Worm (Caenorhabditis elegans) whole organism, young adult: ENCODE measurements around the gene rad-54.L2.
A peak's percentile ranks its signal among the peaks of the same experiment; 100 is the strongest.

Experiments
- B0019.2 ChIP-seq: fragments of 200-800 bp; sonication (Bioruptor generic); conservative IDR thresholded peaks from 2 replicates; pipeline ENCODE4 v1.3.6; 2022; ENCODE audit warnings: missing genetic modification reagents, missing genetic modification characterization, missing compliant biosample characterization
- C06A6.2 ChIP-seq: fragments of 200-800 bp; sonication (Bioruptor generic); conservative IDR thresholded peaks from 2 replicates; pipeline ENCODE4 v1.3.6; 2022; ENCODE audit warnings: missing genetic modification characterization, missing compliant biosample characterization
- F37B4.10 ChIP-seq: fragments of 200-800 bp; sonication (Bioruptor generic); IDR thresholded peaks from 2 replicates; pipeline ENCODE4 v1.3.6; 2022; ENCODE audit warnings: missing genetic modification characterization, missing compliant biosample characterization
- F57C9.4 ChIP-seq: sonication (generic microtip); optimal IDR thresholded peaks from 2 replicates; lab custom pipeline; 2017; ENCODE audit warnings: mild to moderate bottlenecking, missing genetic modification characterization, missing compliant biosample characterization
- T07F8.4 ChIP-seq: sonication (generic microtip); optimal IDR thresholded peaks from 2 replicates; lab custom pipeline; 2016; ENCODE audit warnings: mild to moderate bottlenecking, missing genetic modification characterization, moderate library complexity, missing compliant biosample characterization
- Y53F4B.3 ChIP-seq: fragments of 200-800 bp; sonication (Bioruptor generic); IDR thresholded peaks from 2 replicates; pipeline ENCODE4 v1.3.6; 2022; ENCODE audit warnings: missing genetic modification reagents, missing genetic modification characterization, missing compliant biosample characterization
- Y67H2A.10 ChIP-seq: fragments of 200-800 bp; sonication (Bioruptor generic); conservative IDR thresholded peaks from 2 replicates; pipeline ENCODE4 v1.3.6; 2022; ENCODE audit warnings: missing genetic modification reagents, missing genetic modification characterization, missing compliant biosample characterization
- Y95B8A.8 ChIP-seq: fragments of 200-800 bp; sonication (Bioruptor generic); IDR thresholded peaks from 2 replicates; pipeline ENCODE4 v1.3.6; 2022; ENCODE audit warnings: missing genetic modification reagents, missing genetic modification characterization, missing compliant biosample characterization
- ama-1 ChIP-seq, 3 experiments: fragments of 150-350 bp in 1 of 3; sonication (generic microtip) in 2 of 3; optimal IDR thresholded peaks; 2 replicates each; lab custom pipeline; 2014 to 2018; ENCODE audit warnings: missing biosample characterization in 2 of 3, missing genetic modification characterization in 2 of 3, missing genetic modification reagents in 2 of 3
- aptf-2 ChIP-seq: fragments of 200-800 bp; sonication (Bioruptor generic); conservative IDR thresholded peaks from 2 replicates; pipeline ENCODE4 v1.3.6; 2022; ENCODE audit warnings: missing genetic modification reagents, missing genetic modification characterization, missing compliant biosample characterization
- atf-7 ChIP-seq: sonication (generic microtip); optimal IDR thresholded peaks from 2 replicates; lab custom pipeline; 2017; ENCODE audit warnings: mild to moderate bottlenecking, missing genetic modification characterization, missing compliant biosample characterization
- attf-3 ChIP-seq: fragments of 200-800 bp; sonication (Bioruptor generic); conservative IDR thresholded peaks from 2 replicates; pipeline ENCODE4 v1.3.6; 2022; ENCODE audit warnings: missing genetic modification reagents, missing genetic modification characterization, missing compliant biosample characterization
- bed-2 ChIP-seq: fragments of 200-800 bp; sonication (Bioruptor generic); IDR thresholded peaks from 2 replicates; pipeline ENCODE4 v1.3.6; 2022; ENCODE audit warnings: missing genetic modification reagents, missing genetic modification characterization, missing compliant biosample characterization
- cebp-1 ChIP-seq, 2 experiments: fragments of 200-800 bp in 1 of 2; sonication (Bioruptor generic) in 1 of 2; sonication (generic microtip) in 1 of 2; IDR thresholded peaks in 1 of 2; optimal IDR thresholded peaks in 1 of 2; 2 replicates each; pipeline versions ENCODE4 v1.3.6 to Lab custom; 2017 to 2022; ENCODE audit warnings: missing compliant biosample characterization in 2 of 2, missing genetic modification characterization in 2 of 2, mild to moderate bottlenecking in 1 of 2, missing genetic modification reagents in 1 of 2, moderate library complexity in 1 of 2
- cebp-2 ChIP-seq: fragments of 200-800 bp; sonication (Bioruptor generic); IDR thresholded peaks from 2 replicates; pipeline ENCODE4 v1.3.6; 2022; ENCODE audit warnings: missing genetic modification characterization, missing compliant biosample characterization
- chd-7 ChIP-seq: sonication (generic microtip); optimal IDR thresholded peaks from 2 replicates; lab custom pipeline; 2016; ENCODE audit warnings: mild to moderate bottlenecking, missing genetic modification characterization, moderate library complexity, missing compliant biosample characterization
- dox-1 ChIP-seq: fragments of 200-800 bp; sonication (Bioruptor generic); IDR thresholded peaks from 2 replicates; pipeline ENCODE4 v1.3.6; 2022; ENCODE audit warnings: missing genetic modification reagents, missing genetic modification characterization, missing compliant biosample characterization
- efl-1 ChIP-seq: fragments of 150-350 bp; optimal IDR thresholded peaks from 2 replicates; lab custom pipeline; 2014; ENCODE audit warnings: missing biosample characterization, missing genetic modification reagents, missing genetic modification characterization
- egl-18 ChIP-seq: fragments of 200-800 bp; sonication (Bioruptor generic); IDR thresholded peaks from 2 replicates; pipeline ENCODE4 v1.3.6; 2022; ENCODE audit warnings: missing genetic modification reagents, missing genetic modification characterization, missing compliant biosample characterization
- egrh-3 ChIP-seq: fragments of 200-800 bp; sonication (Bioruptor generic); IDR thresholded peaks from 2 replicates; pipeline ENCODE4 v1.3.6; 2022; ENCODE audit warnings: missing genetic modification reagents, missing genetic modification characterization, missing compliant biosample characterization
- ekl-4 ChIP-seq: fragments of 200-800 bp; sonication (Bioruptor generic); IDR thresholded peaks from 2 replicates; pipeline ENCODE4 v1.3.6; 2022; ENCODE audit warnings: missing genetic modification reagents, missing genetic modification characterization, missing compliant biosample characterization
- fkh-3 ChIP-seq: sonication (generic microtip); optimal IDR thresholded peaks from 2 replicates; lab custom pipeline; 2016; ENCODE audit warnings: mild to moderate bottlenecking, missing genetic modification characterization, missing compliant biosample characterization
- hlh-26 ChIP-seq: fragments of 200-800 bp; sonication (Bioruptor generic); conservative IDR thresholded peaks from 2 replicates; pipeline ENCODE4 v1.3.6; 2022; ENCODE audit warnings: missing genetic modification reagents, missing genetic modification characterization, missing compliant biosample characterization
- lag-1 ChIP-seq: fragments of 200-800 bp; sonication (Bioruptor generic); IDR thresholded peaks from 2 replicates; pipeline ENCODE4 v1.3.6; 2022; ENCODE audit warnings: missing genetic modification reagents, missing genetic modification characterization, missing compliant biosample characterization
- let-526 ChIP-seq: fragments of 200-800 bp; sonication (Bioruptor generic); IDR thresholded peaks from 2 replicates; pipeline ENCODE4 v1.3.6; 2022; ENCODE audit warnings: missing genetic modification reagents, missing genetic modification characterization, missing compliant biosample characterization
- lin-26 ChIP-seq: fragments of 200-800 bp; sonication (Bioruptor generic); IDR thresholded peaks from 2 replicates; pipeline ENCODE4 v1.3.6; 2022; ENCODE audit warnings: missing genetic modification reagents, missing genetic modification characterization, missing compliant biosample characterization
- lin-35 ChIP-seq, 3 experiments: fragments of 150-350 bp in 2 of 3; sonication (generic microtip) in 1 of 3; optimal IDR thresholded peaks; 2 replicates each; lab custom pipeline; 2014 to 2018; ENCODE audit warnings: missing biosample characterization in 3 of 3, missing genetic modification characterization in 3 of 3, missing genetic modification reagents in 3 of 3
- lin-54 ChIP-seq: fragments of 200-800 bp; sonication (Bioruptor generic); optimal IDR thresholded peaks from 2 replicates; lab custom pipeline; 2018; ENCODE audit warnings: mild to moderate bottlenecking, missing genetic modification characterization, missing compliant biosample characterization
- madf-10 ChIP-seq: sonication (generic microtip); optimal IDR thresholded peaks from 2 replicates; lab custom pipeline; 2016; ENCODE audit warnings: mild to moderate bottlenecking, missing genetic modification characterization, missing compliant biosample characterization
- madf-8 ChIP-seq: fragments of 200-800 bp; sonication (Bioruptor generic); conservative IDR thresholded peaks from 2 replicates; pipeline ENCODE4 v1.3.6; 2022; ENCODE audit warnings: missing genetic modification reagents, missing genetic modification characterization, missing compliant biosample characterization
- mcd-1 ChIP-seq: fragments of 200-800 bp; sonication (Bioruptor generic); IDR thresholded peaks from 2 replicates; pipeline ENCODE4 v1.3.6; 2022; ENCODE audit warnings: missing genetic modification reagents, missing genetic modification characterization, missing compliant biosample characterization
- nfya-1 ChIP-seq: sonication (generic microtip); optimal IDR thresholded peaks from 2 replicates; lab custom pipeline; 2017; ENCODE audit warnings: antibody characterized with exemption, missing compliant biosample characterization, missing genetic modification characterization, borderline replicate concordance; ENCODE audit not compliant: insufficient read depth
- nhr-120 ChIP-seq: fragments of 200-800 bp; sonication (Bioruptor generic); IDR thresholded peaks from 2 replicates; pipeline ENCODE4 v1.3.6; 2022; ENCODE audit warnings: missing genetic modification characterization, missing compliant biosample characterization
- nhr-179 ChIP-seq: sonication (generic microtip); optimal IDR thresholded peaks from 2 replicates; lab custom pipeline; 2016; ENCODE audit warnings: mild to moderate bottlenecking, missing genetic modification characterization, missing compliant biosample characterization
- nhr-27 ChIP-seq: fragments of 200-800 bp; sonication (Bioruptor generic); optimal IDR thresholded peaks from 2 replicates; lab custom pipeline; 2018; ENCODE audit warnings: mild to moderate bottlenecking, missing genetic modification characterization, moderate library complexity, missing compliant biosample characterization
- rcor-1 ChIP-seq: fragments of 200-800 bp; sonication (Bioruptor generic); IDR thresholded peaks from 2 replicates; pipeline ENCODE4 v1.3.6; 2022; ENCODE audit warnings: missing genetic modification reagents, missing genetic modification characterization, missing compliant biosample characterization
- sea-2 ChIP-seq: fragments of 200-800 bp; sonication (Bioruptor generic); IDR thresholded peaks from 2 replicates; pipeline ENCODE4 v1.3.6; 2022; ENCODE audit warnings: missing genetic modification characterization, missing compliant biosample characterization
- snpc-1.3 ChIP-seq: sonication (generic microtip); optimal IDR thresholded peaks from 2 replicates; lab custom pipeline; 2017; ENCODE audit warnings: missing genetic modification characterization, mild to moderate bottlenecking, missing compliant biosample characterization, antibody characterized with exemption, moderate library complexity, missing genotype, missing genetic modification reagents; ENCODE audit not compliant: insufficient read depth
- snpc-4 ChIP-seq, 5 experiments: fragments of 150-350 bp in 1 of 5; sonication (generic microtip) in 4 of 5; optimal IDR thresholded peaks; 2 replicates each; lab custom pipeline; 2014 to 2018; ENCODE audit warnings: missing genetic modification characterization in 5 of 5, missing biosample characterization in 3 of 5, antibody characterized with exemption in 2 of 5, mild to moderate bottlenecking in 2 of 5, missing compliant biosample characterization in 2 of 5, missing genotype in 2 of 5, moderate library complexity in 2 of 5, missing genetic modification reagents in 1 of 5
- sptf-2 ChIP-seq: fragments of 200-800 bp; sonication (Bioruptor generic); optimal IDR thresholded peaks from 2 replicates; lab custom pipeline; 2018; ENCODE audit warnings: mild to moderate bottlenecking, missing genetic modification characterization, missing compliant biosample characterization
- unc-130 ChIP-seq: sonication (generic microtip); optimal IDR thresholded peaks from 2 replicates; lab custom pipeline; 2016; ENCODE audit warnings: missing genetic modification reagents, missing genetic modification characterization, missing compliant biosample characterization
- zim-3 ChIP-seq: sonication (generic microtip); optimal IDR thresholded peaks from 2 replicates; lab custom pipeline; 2017; ENCODE audit warnings: mild to moderate bottlenecking, missing genetic modification characterization, moderate library complexity, missing compliant biosample characterization
- ztf-18 ChIP-seq: sonication (generic microtip); optimal IDR thresholded peaks from 2 replicates; lab custom pipeline; 2016; ENCODE audit warnings: missing genotype, mild to moderate bottlenecking, missing genetic modification characterization, missing compliant biosample characterization
- ztf-25 ChIP-seq: fragments of 200-800 bp; sonication (Bioruptor generic); IDR thresholded peaks from 2 replicates; pipeline ENCODE4 v1.3.6; 2022; ENCODE audit warnings: missing genetic modification reagents, missing genetic modification characterization, missing compliant biosample characterization
- ztf-26 ChIP-seq: sonication (generic microtip); optimal IDR thresholded peaks from 2 replicates; lab custom pipeline; 2017; ENCODE audit warnings: missing genetic modification characterization, missing compliant biosample characterization
- ztf-6 ChIP-seq: fragments of 200-800 bp; sonication (Bioruptor generic); IDR thresholded peaks from 2 replicates; pipeline ENCODE4 v1.3.6; 2022; ENCODE audit warnings: missing genetic modification reagents, missing genetic modification characterization, missing compliant biosample characterization

Gene rad-54.L2

DNA sequence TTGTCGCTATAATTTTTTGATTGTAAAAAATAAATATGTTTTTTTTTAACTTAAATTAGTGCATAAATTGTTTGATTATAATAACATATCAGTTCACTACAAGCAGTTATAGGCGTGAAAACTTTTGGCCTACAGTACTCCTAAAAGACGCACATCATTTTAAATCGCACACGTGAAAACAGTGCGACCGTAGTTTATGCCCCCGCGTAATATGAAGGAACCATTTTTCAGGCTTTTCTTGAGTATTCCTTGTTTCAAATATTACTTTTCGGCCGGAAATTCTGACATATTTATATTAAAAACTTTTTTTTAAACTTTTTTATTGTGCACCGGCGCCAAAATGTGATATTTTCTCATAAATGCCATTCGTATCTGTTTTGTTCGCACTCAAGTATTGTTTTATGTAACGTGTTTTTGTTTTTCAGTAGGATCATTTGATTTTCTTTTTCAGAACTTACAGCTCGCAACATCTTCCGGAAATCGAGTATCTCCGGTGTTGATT, 5.3 kb upstream of the rad-54.L2 start, which contains the start of gene oma-1 (continued):
- TF ChIP-seq dox-1 (no peak), mcd-1 (GFP tag; lab: Robert Waterston, UW) (no peak), lin-26 (no peak), zim-3 (no peak), nhr-27 (tag; lab: Kevin White, UChicago) (no peak), attf-3 (GFP tag; lab: Robert Waterston, UW) (peak; percentile 56; the same call in 1 of the 2 replicates), ztf-6 (GFP tag; lab: Robert Waterston, UW) (no peak)

- TF ChIP-seq ztf-18 (tag; lab: Kevin White, UChicago) (peak; percentile 92), sea-2 (no peak), atf-7 (peak; percentile 14), let-526 (GFP tag; lab: Robert Waterston, UW) (no peak), madf-8 (GFP tag; lab: Robert Waterston, UW) (no peak), T07F8.4 (tag; lab: Kevin White, UChicago) (no peak), nfya-1 (no peak), rcor-1 (GFP tag; lab: Robert Waterston, UW) (peak; percentile 21; the same call in 1 of the 2 replicates), C06A6.2 (GFP tag; lab: Robert Waterston, UW) (no peak), B0019.2 (GFP tag; lab: Robert Waterston, UW) (no peak), snpc-1.3 (no peak), cebp-2 (GFP tag; lab: Robert Waterston, UW) (no peak), Y67H2A.10 (GFP tag; lab: Robert Waterston, UW) (no peak), cebp-1 (GFP tag; IDR thresholded peaks at IDR 0.05; lab: Robert Waterston, UW) (no peak), cebp-1 (tag; optimal IDR thresholded peaks at IDR 0.05; lab: Kevin White, UChicago) (peak; percentile 43), lin-54 (GFP tag; lab: Kevin White, UChicago) (peak; percentile 85), ztf-25 (GFP tag; lab: Robert Waterston, UW) (no peak), nhr-120 (GFP tag; lab: Robert Waterston, UW) (no peak), egrh-3 (GFP tag; lab: Robert Waterston, UW) (no peak), nhr-179 (tag; lab: Kevin White, UChicago) (no peak), snpc-4 (GFP tag; optimal IDR thresholded peaks at IDR 0.05; lab: Kevin White, UChicago) (no peak), snpc-4 (tag; optimal IDR thresholded peaks at IDR 0.05; lab: Kevin White, UChicago) (peak; percentile 34 to 68 (median 43)), Y95B8A.8 (0 out of 2 replicates have a peak, but pooled peaks have one; percentile 47), F37B4.10 (GFP tag; lab: Robert Waterston, UW) (no peak), ekl-4 (0 out of 2 replicates have a peak, but pooled peaks have one; percentile 13), ama-1 (optimal IDR thresholded peaks at IDR 0.05; lab: Kevin White, UChicago) (no peak), ama-1 (GFP tag; optimal IDR thresholded peaks at IDR 0.05; lab: Kevin White, UChicago) (no peak), unc-130 (GFP tag; lab: Kevin White, UChicago) (no peak), F57C9.4 (tag; lab: Kevin White, UChicago) (no peak), lag-1 (GFP tag; lab: Robert Waterston, UW) (no peak), Y53F4B.3 (no peak), fkh-3 (tag; lab: Kevin White, UChicago) (no peak), madf-10 (tag; lab: Kevin White, UChicago) (no peak), ztf-26 (tag; lab: Kevin White, UChicago) (no peak), lin-35 (GFP tag; optimal IDR thresholded peaks at IDR 0.05; lab: Kevin White, UChicago) (peak in 1 of 3 experiments; percentile 85), chd-7 (tag; lab: Kevin White, UChicago) (no peak), hlh-26 (GFP tag; lab: Robert Waterston, UW) (no peak), efl-1 (peak; percentile 30), bed-2 (GFP tag; lab: Robert Waterston, UW) (no peak), aptf-2 (GFP tag; lab: Robert Waterston, UW) (no peak), sptf-2 (GFP tag; lab: Kevin White, UChicago) (no peak), mcd-1 (GFP tag; lab: Robert Waterston, UW) (peak; percentile 53; the same call in 1 of the 2 replicates), egl-18 (GFP tag; lab: Robert Waterston, UW) (no peak)
Measured at ce11 chrIV:8891131-8891530, 2.7 kb upstream of the rad-54.L2 start, which contains the start of gene spr-2. Gene spr-2 (plus strand): TSS chrIV:8891462.
